Fruit fly (Drosophila melanogaster) whole organism, wandering third instar larva: ENCODE data around the gene eIF4G1.
A peak's percentile ranks its signal among the peaks of the same experiment; 100 is the strongest.

Source experiments
- CG32264 ChIP-seq: fragments of 200-800 bp; sonication (Bioruptor generic); optimal IDR thresholded peaks from 2 replicates; lab custom pipeline; 2016; ENCODE audit warnings: missing biosample characterization, missing genetic modification characterization
- CrebA ChIP-seq: fragments of 200-800 bp; sonication (Bioruptor generic); optimal IDR thresholded peaks from 2 replicates; lab custom pipeline; 2016; ENCODE audit warnings: missing biosample characterization, mild to moderate bottlenecking, missing genetic modification characterization, borderline replicate concordance
- Dfd ChIP-seq: fragments of >200 bp; optimal IDR thresholded peaks from 2 replicates; lab custom pipeline; 2017; ENCODE audit warnings: missing biosample characterization, missing genetic modification characterization
- GATAd ChIP-seq: sonication (Bioruptor generic); optimal IDR thresholded peaks from 2 replicates; lab custom pipeline; 2016; ENCODE audit warnings: missing biosample characterization, missing genetic modification characterization
- Hnf4 ChIP-seq: fragments of 200-800 bp; sonication (Bioruptor generic); optimal IDR thresholded peaks from 2 replicates; lab custom pipeline; 2016; ENCODE audit warnings: missing biosample characterization, mild to moderate bottlenecking, missing genetic modification characterization
- Hr78 ChIP-seq: fragments of >200 bp; optimal IDR thresholded peaks from 2 replicates; lab custom pipeline; 2017; ENCODE audit warnings: missing biosample characterization, missing genetic modification characterization
- Hr83 ChIP-seq: fragments of 200-300 bp; sonication (Bioruptor generic); optimal IDR thresholded peaks from 2 replicates; lab custom pipeline; 2016; ENCODE audit warnings: missing biosample characterization, mild to moderate bottlenecking, missing genetic modification characterization, moderate library complexity; ENCODE audit not compliant: poor library complexity, severe bottlenecking
- Jra ChIP-seq: sonication (Bioruptor generic); optimal IDR thresholded peaks from 2 replicates; lab custom pipeline; 2016; ENCODE audit warnings: missing biosample characterization, missing genetic modification characterization
- Mio ChIP-seq: sonication (Bioruptor generic); optimal IDR thresholded peaks from 2 replicates; lab custom pipeline; 2016; ENCODE audit warnings: missing biosample characterization, missing genetic modification characterization
- Myc ChIP-seq: fragments of >200 bp; optimal IDR thresholded peaks from 2 replicates; lab custom pipeline; 2017
- N ChIP-seq: fragments of >200 bp; optimal IDR thresholded peaks from 2 replicates; lab custom pipeline; 2018; ENCODE audit warnings: missing biosample characterization, missing external identifiers, missing genetic modification characterization
- OdsH ChIP-seq: fragments of 200-800 bp; sonication (Bioruptor generic); optimal IDR thresholded peaks from 2 replicates; lab custom pipeline; 2016; ENCODE audit warnings: missing biosample characterization, mild to moderate bottlenecking, missing genetic modification characterization
- Rel ChIP-seq, 2 experiments: fragments of 200-800 bp; sonication (Bioruptor generic) in 1 of 2; optimal IDR thresholded peaks; 2 replicates in 1 of 2; 3 replicates in 1 of 2; lab custom pipeline; 2016 to 2019; ENCODE audit warnings: mild to moderate bottlenecking in 2 of 2, missing biosample characterization in 2 of 2, missing genetic modification characterization in 2 of 2, moderate library complexity in 1 of 2
- Sp1 ChIP-seq: fragments of 200-800 bp; sonication (Bioruptor generic); optimal IDR thresholded peaks from 3 replicates; lab custom pipeline; 2019; ENCODE audit warnings: missing biosample characterization, mild to moderate bottlenecking, missing genetic modification characterization, moderate library complexity
- Vsx2 ChIP-seq: fragments of 200-300, 225-300 bp; sonication (Bioruptor generic); optimal IDR thresholded peaks from 2 replicates; lab custom pipeline; 2018; ENCODE audit warnings: missing biosample characterization, missing genetic modification characterization; ENCODE audit not compliant: partially characterized antibody
- br ChIP-seq: fragments of 200-800 bp; sonication (Bioruptor generic); optimal IDR thresholded peaks from 2 replicates; lab custom pipeline; 2016; ENCODE audit warnings: missing biosample characterization, missing genetic modification characterization
- brk ChIP-seq: fragments of 200-800 bp; sonication (Bioruptor generic); optimal IDR thresholded peaks from 2 replicates; lab custom pipeline; 2016; ENCODE audit warnings: missing biosample characterization, mild to moderate bottlenecking, missing genetic modification characterization
- dl ChIP-seq, 2 experiments: fragments of 175-275, 200-275 bp in 1 of 2; fragments of 200-275 bp in 1 of 2; sonication (Bioruptor generic); optimal IDR thresholded peaks; lab custom pipeline; 2018; ENCODE audit warnings: mild to moderate bottlenecking in 2 of 2, missing biosample characterization in 2 of 2, missing genetic modification characterization in 2 of 2, moderate library complexity in 2 of 2; ENCODE audit not compliant: partially characterized antibody in 2 of 2, insufficient read depth in 1 of 2
- ey ChIP-seq: fragments of 200-800 bp; sonication (Bioruptor generic); optimal IDR thresholded peaks from 2 replicates; lab custom pipeline; 2016; ENCODE audit warnings: missing biosample characterization, missing genetic modification characterization
- fru ChIP-seq: fragments of 200-800 bp; sonication (Bioruptor generic); optimal IDR thresholded peaks from 3 replicates; lab custom pipeline; 2016; ENCODE audit warnings: missing biosample characterization, mild to moderate bottlenecking, missing genetic modification characterization
- jim ChIP-seq: fragments of 175-275, 200-325 bp; sonication (Bioruptor generic); optimal IDR thresholded peaks from 2 replicates; lab custom pipeline; 2016; ENCODE audit warnings: missing biosample characterization, mild to moderate bottlenecking, missing genetic modification characterization
- lola ChIP-seq: fragments of >200 bp; optimal IDR thresholded peaks from 2 replicates; lab custom pipeline; 2017; ENCODE audit warnings: missing biosample characterization, missing genetic modification characterization
- pan ChIP-seq: fragments of >200 bp; optimal IDR thresholded peaks from 2 replicates; lab custom pipeline; 2017
- psq ChIP-seq: fragments of 200-800 bp; sonication (Bioruptor generic); optimal IDR thresholded peaks from 3 replicates; lab custom pipeline; 2017; ENCODE audit warnings: missing biosample characterization, mild to moderate bottlenecking, missing genetic modification characterization, moderate library complexity
- rgr ChIP-seq: fragments of 200-800 bp; sonication (Bioruptor generic); optimal IDR thresholded peaks from 3 replicates; lab custom pipeline; 2016; ENCODE audit warnings: missing biosample characterization, mild to moderate bottlenecking, missing genetic modification characterization
- sage ChIP-seq: fragments of 200-800 bp; sonication (Bioruptor generic); optimal IDR thresholded peaks from 2 replicates; lab custom pipeline; 2016; ENCODE audit warnings: missing biosample characterization, mild to moderate bottlenecking, missing genetic modification characterization
- usp ChIP-seq: fragments of >200 bp; optimal IDR thresholded peaks from 2 replicates; lab custom pipeline; 2017; ENCODE audit warnings: missing biosample characterization, missing genetic modification characterization
- woc ChIP-seq: sonication (Bioruptor generic); optimal IDR thresholded peaks from 2 replicates; lab custom pipeline; 2016; ENCODE audit warnings: missing biosample characterization, mild to moderate bottlenecking, missing genetic modification characterization

eIF4G1 gene

dm6 chr4:963717-964116 lies 33.2 kb upstream of the eIF4G1 start:
- TF ChIP-seq usp (GFP tag; lab: Kevin White, UChicago) = no peak
- no peak for TF ChIP-seq brk
- TF ChIP-seq pan = no peak
- no peak for TF ChIP-seq Rel (GFP tag; optimal IDR thresholded peaks at IDR 0.05; lab: Kevin White, UChicago)
- no peak for TF ChIP-seq Rel (tag; optimal IDR thresholded peaks at IDR 0.05; lab: Kevin White, UChicago)
- no peak for TF ChIP-seq fru (GFP tag; lab: Kevin White, UChicago)
- TF ChIP-seq ey = no peak
- TF ChIP-seq Jra (GFP tag; lab: Kevin White, UChicago) = no peak
- TF ChIP-seq Hnf4 = no peak
- TF ChIP-seq Hr83 (GFP tag; lab: Kevin White, UChicago) = no peak

dm6 chr4:963193-963592 lies 32.7 kb upstream of the eIF4G1 start:
- TF ChIP-seq Myc (lab: Kevin White, UChicago) = no peak
- TF ChIP-seq Dfd (GFP tag; lab: Kevin White, UChicago) = peak; percentile 84

dm6 chr4:961045-961576 lies 30.6 kb upstream of the eIF4G1 start:
- TF ChIP-seq Dfd (GFP tag; lab: Kevin White, UChicago) = peak; percentile 6
- TF ChIP-seq GATAd (GFP tag; lab: Kevin White, UChicago) = no peak

- no peak for TF ChIP-seq Hnf4
- TF ChIP-seq Dfd (GFP tag; lab: Kevin White, UChicago) = peak; percentile 53
- peak; percentile 19 for TF ChIP-seq N (GFP tag; lab: Kevin White, UChicago)
Observed at dm6 chr4:959921-960536, 29.5 kb upstream of the eIF4G1 start.

dm6 chr4:959110-959920 lies 28.8 kb upstream of the eIF4G1 start:
- TF ChIP-seq dl (GFP tag; optimal IDR thresholded peaks at IDR 0.05; lab: Kevin White, UChicago; ENCODE audit: insufficient read depth in 1 of 2, partially characterized antibody in 2 of 2) = no peak
- TF ChIP-seq woc = peak; percentile 63
- TF ChIP-seq OdsH (GFP tag; lab: Kevin White, UChicago) = no peak
- TF ChIP-seq N (GFP tag; lab: Kevin White, UChicago) = peak; percentile 0

- peak; percentile 46 for TF ChIP-seq N (GFP tag; lab: Kevin White, UChicago)
- TF ChIP-seq Myc (lab: Kevin White, UChicago) = no peak
- TF ChIP-seq rgr (GFP tag; lab: Kevin White, UChicago) = no peak
- peak; percentile 44 for TF ChIP-seq Hr78 (GFP tag; lab: Kevin White, UChicago)
- TF ChIP-seq woc = peak; percentile 45
- TF ChIP-seq brk = peak; percentile 4
- TF ChIP-seq Hnf4 = no peak
Observed at dm6 chr4:958093-958649, 27.7 kb upstream of the eIF4G1 start, which contains the start of gene 4E-T. 4E-T (minus strand) TSS chr4:958392.

dm6 chr4:949313-949712 lies 18.8 kb upstream of the eIF4G1 start:
- TF ChIP-seq brk = no peak
- TF ChIP-seq OdsH (GFP tag; lab: Kevin White, UChicago) = no peak
- no peak for TF ChIP-seq jim (GFP tag; lab: Kevin White, UChicago)
- no peak for TF ChIP-seq Jra (GFP tag; lab: Kevin White, UChicago)
- TF ChIP-seq br = no peak
- no peak for TF ChIP-seq usp (GFP tag; lab: Kevin White, UChicago)
- no peak for TF ChIP-seq sage
- TF ChIP-seq, all 38 proteins: peak for 0

- TF ChIP-seq br = no peak
- TF ChIP-seq Jra (GFP tag; lab: Kevin White, UChicago) = no peak
- no peak for TF ChIP-seq Rel (GFP tag; optimal IDR thresholded peaks at IDR 0.05; lab: Kevin White, UChicago)
- no peak for TF ChIP-seq Rel (tag; optimal IDR thresholded peaks at IDR 0.05; lab: Kevin White, UChicago)
- no peak for TF ChIP-seq Mio
- TF ChIP-seq ey = no peak
- TF ChIP-seq OdsH (GFP tag; lab: Kevin White, UChicago) = no peak
- TF ChIP-seq Hnf4 = no peak
- no peak for TF ChIP-seq usp (GFP tag; lab: Kevin White, UChicago)
- no peak for TF ChIP-seq Vsx2 (GFP tag; lab: Kevin White, UChicago)
- no peak for TF ChIP-seq dl (GFP tag; optimal IDR thresholded peaks at IDR 0.05; lab: Kevin White, UChicago; ENCODE audit: insufficient read depth in 1 of 2, partially characterized antibody in 2 of 2)
- no peak for TF ChIP-seq sage
- TF ChIP-seq woc = no peak
- no peak for TF ChIP-seq rgr (GFP tag; lab: Kevin White, UChicago)
- TF ChIP-seq CG32264 (GFP tag; lab: Kevin White, UChicago) = no peak
- TF ChIP-seq psq = no peak
- TF ChIP-seq CrebA (GFP tag; lab: Kevin White, UChicago) = no peak
- no peak for TF ChIP-seq Sp1 (GFP tag; lab: Kevin White, UChicago)
- no peak for TF ChIP-seq lola (GFP tag; lab: Kevin White, UChicago)
Observed at dm6 chr4:946197-946596, 15.7 kb upstream of the eIF4G1 start.
